Worm (Caenorhabditis elegans) whole organism, young adult: ENCODE measurements around the gene Y39G8B.13.
"Not testable (repeated sequence)": the region's sequence is repeated elsewhere in the genome, so short reads cannot be mapped to it uniquely, and the experiment has no call there.

Source experiments
- D2030.7 ChIP-seq: fragments of 200-800 bp; sonication (Bioruptor generic); IDR thresholded peaks from 2 replicates; pipeline ENCODE4 v1.3.6; 2022; ENCODE audit warnings: missing genetic modification reagents, missing genetic modification characterization, missing compliant biosample characterization
- F10E7.11 ChIP-seq: sonication (generic microtip); optimal IDR thresholded peaks from 2 replicates; lab custom pipeline; 2017; ENCODE audit warnings: mild to moderate bottlenecking, missing genetic modification characterization, moderate library complexity, missing compliant biosample characterization
- F33H1.4 ChIP-seq: fragments of 200-800 bp; sonication (Bioruptor generic); IDR thresholded peaks from 2 replicates; pipeline ENCODE4 v1.3.6; 2022; ENCODE audit warnings: missing genetic modification reagents, missing genetic modification characterization, missing compliant biosample characterization
- F37B4.10 ChIP-seq: fragments of 200-800 bp; sonication (Bioruptor generic); IDR thresholded peaks from 2 replicates; pipeline ENCODE4 v1.3.6; 2022; ENCODE audit warnings: missing genetic modification characterization, missing compliant biosample characterization
- F52B5.7 ChIP-seq: sonication (generic microtip); optimal IDR thresholded peaks from 2 replicates; lab custom pipeline; 2016; ENCODE audit warnings: mild to moderate bottlenecking, missing genetic modification characterization, missing compliant biosample characterization
- K11D2.4 ChIP-seq: fragments of 200-800 bp; sonication (Bioruptor generic); IDR thresholded peaks from 2 replicates; pipeline ENCODE4 v1.3.6; 2022; ENCODE audit warnings: missing genetic modification reagents, missing genetic modification characterization, missing compliant biosample characterization
- T07F8.4 ChIP-seq: sonication (generic microtip); optimal IDR thresholded peaks from 2 replicates; lab custom pipeline; 2016; ENCODE audit warnings: mild to moderate bottlenecking, missing genetic modification characterization, moderate library complexity, missing compliant biosample characterization
- Y79H2A.3 ChIP-seq: fragments of 200-800 bp; sonication (Bioruptor generic); conservative IDR thresholded peaks from 2 replicates; pipeline ENCODE4 v1.3.6; 2022; ENCODE audit warnings: missing genetic modification reagents, missing genetic modification characterization, missing compliant biosample characterization
- attf-3 ChIP-seq: fragments of 200-800 bp; sonication (Bioruptor generic); conservative IDR thresholded peaks from 2 replicates; pipeline ENCODE4 v1.3.6; 2022; ENCODE audit warnings: missing genetic modification reagents, missing genetic modification characterization, missing compliant biosample characterization
- attf-5 ChIP-seq: fragments of 200-800 bp; sonication (Bioruptor generic); optimal IDR thresholded peaks from 2 replicates; lab custom pipeline; 2018; ENCODE audit warnings: mild to moderate bottlenecking, missing genetic modification characterization, missing compliant biosample characterization
- attf-6 ChIP-seq: fragments of 200-800 bp; sonication (Bioruptor generic); IDR thresholded peaks from 2 replicates; pipeline ENCODE4 v1.3.6; 2022; ENCODE audit warnings: missing genetic modification reagents, missing genetic modification characterization, missing compliant biosample characterization
- bed-2 ChIP-seq: fragments of 200-800 bp; sonication (Bioruptor generic); IDR thresholded peaks from 2 replicates; pipeline ENCODE4 v1.3.6; 2022; ENCODE audit warnings: missing genetic modification reagents, missing genetic modification characterization, missing compliant biosample characterization
- cebp-2 ChIP-seq: fragments of 200-800 bp; sonication (Bioruptor generic); IDR thresholded peaks from 2 replicates; pipeline ENCODE4 v1.3.6; 2022; ENCODE audit warnings: missing genetic modification characterization, missing compliant biosample characterization
- ceh-58 ChIP-seq: fragments of 200-800 bp; sonication (Bioruptor generic); IDR thresholded peaks from 2 replicates; pipeline ENCODE4 v1.3.6; 2022; ENCODE audit warnings: missing genetic modification characterization, missing compliant biosample characterization
- egl-18 ChIP-seq: fragments of 200-800 bp; sonication (Bioruptor generic); IDR thresholded peaks from 2 replicates; pipeline ENCODE4 v1.3.6; 2022; ENCODE audit warnings: missing genetic modification reagents, missing genetic modification characterization, missing compliant biosample characterization
- egl-44 ChIP-seq: fragments of 200-800 bp; sonication (Bioruptor generic); IDR thresholded peaks from 2 replicates; pipeline ENCODE4 v1.3.6; 2022; ENCODE audit warnings: missing genetic modification reagents, missing genetic modification characterization, missing compliant biosample characterization
- egrh-3 ChIP-seq: fragments of 200-800 bp; sonication (Bioruptor generic); IDR thresholded peaks from 2 replicates; pipeline ENCODE4 v1.3.6; 2022; ENCODE audit warnings: missing genetic modification reagents, missing genetic modification characterization, missing compliant biosample characterization
- ekl-4 ChIP-seq: fragments of 200-800 bp; sonication (Bioruptor generic); IDR thresholded peaks from 2 replicates; pipeline ENCODE4 v1.3.6; 2022; ENCODE audit warnings: missing genetic modification reagents, missing genetic modification characterization, missing compliant biosample characterization
- ets-4 ChIP-seq: fragments of 200-800 bp; sonication (Bioruptor generic); optimal IDR thresholded peaks from 2 replicates; lab custom pipeline; 2018; ENCODE audit warnings: mild to moderate bottlenecking, missing genetic modification characterization, missing compliant biosample characterization
- hsf-1 ChIP-seq: fragments of 200-800 bp; sonication (Bioruptor generic); IDR thresholded peaks from 2 replicates; pipeline ENCODE4 v1.3.6; 2022; ENCODE audit warnings: missing genetic modification reagents, missing genetic modification characterization, missing compliant biosample characterization
- lag-1 ChIP-seq: fragments of 200-800 bp; sonication (Bioruptor generic); IDR thresholded peaks from 2 replicates; pipeline ENCODE4 v1.3.6; 2022; ENCODE audit warnings: missing genetic modification reagents, missing genetic modification characterization, missing compliant biosample characterization
- let-526 ChIP-seq: fragments of 200-800 bp; sonication (Bioruptor generic); IDR thresholded peaks from 2 replicates; pipeline ENCODE4 v1.3.6; 2022; ENCODE audit warnings: missing genetic modification reagents, missing genetic modification characterization, missing compliant biosample characterization
- lin-26 ChIP-seq: fragments of 200-800 bp; sonication (Bioruptor generic); IDR thresholded peaks from 2 replicates; pipeline ENCODE4 v1.3.6; 2022; ENCODE audit warnings: missing genetic modification reagents, missing genetic modification characterization, missing compliant biosample characterization
- mcd-1 ChIP-seq: fragments of 200-800 bp; sonication (Bioruptor generic); IDR thresholded peaks from 2 replicates; pipeline ENCODE4 v1.3.6; 2022; ENCODE audit warnings: missing genetic modification reagents, missing genetic modification characterization, missing compliant biosample characterization
- nfyb-1 ChIP-seq: fragments of 200-800 bp; sonication (Bioruptor generic); IDR thresholded peaks from 2 replicates; pipeline ENCODE4 v1.3.6; 2022; ENCODE audit warnings: missing genetic modification reagents, missing genetic modification characterization, missing compliant biosample characterization
- nhr-120 ChIP-seq: fragments of 200-800 bp; sonication (Bioruptor generic); IDR thresholded peaks from 2 replicates; pipeline ENCODE4 v1.3.6; 2022; ENCODE audit warnings: missing genetic modification characterization, missing compliant biosample characterization
- rcor-1 ChIP-seq: fragments of 200-800 bp; sonication (Bioruptor generic); IDR thresholded peaks from 2 replicates; pipeline ENCODE4 v1.3.6; 2022; ENCODE audit warnings: missing genetic modification reagents, missing genetic modification characterization, missing compliant biosample characterization
- sea-2 ChIP-seq: fragments of 200-800 bp; sonication (Bioruptor generic); IDR thresholded peaks from 2 replicates; pipeline ENCODE4 v1.3.6; 2022; ENCODE audit warnings: missing genetic modification characterization, missing compliant biosample characterization
- sptf-2 ChIP-seq: fragments of 200-800 bp; sonication (Bioruptor generic); optimal IDR thresholded peaks from 2 replicates; lab custom pipeline; 2018; ENCODE audit warnings: mild to moderate bottlenecking, missing genetic modification characterization, missing compliant biosample characterization
- zfh-2 ChIP-seq: fragments of 200-800 bp; sonication (Bioruptor generic); conservative IDR thresholded peaks from 2 replicates; pipeline ENCODE4 v1.3.6; 2022; ENCODE audit warnings: missing genetic modification reagents, missing genetic modification characterization, missing compliant biosample characterization
- ztf-25 ChIP-seq: fragments of 200-800 bp; sonication (Bioruptor generic); IDR thresholded peaks from 2 replicates; pipeline ENCODE4 v1.3.6; 2022; ENCODE audit warnings: missing genetic modification reagents, missing genetic modification characterization, missing compliant biosample characterization
- ztf-6 ChIP-seq: fragments of 200-800 bp; sonication (Bioruptor generic); IDR thresholded peaks from 2 replicates; pipeline ENCODE4 v1.3.6; 2022; ENCODE audit warnings: missing genetic modification reagents, missing genetic modification characterization, missing compliant biosample characterization

Y39G8B.13 gene

DNA sequence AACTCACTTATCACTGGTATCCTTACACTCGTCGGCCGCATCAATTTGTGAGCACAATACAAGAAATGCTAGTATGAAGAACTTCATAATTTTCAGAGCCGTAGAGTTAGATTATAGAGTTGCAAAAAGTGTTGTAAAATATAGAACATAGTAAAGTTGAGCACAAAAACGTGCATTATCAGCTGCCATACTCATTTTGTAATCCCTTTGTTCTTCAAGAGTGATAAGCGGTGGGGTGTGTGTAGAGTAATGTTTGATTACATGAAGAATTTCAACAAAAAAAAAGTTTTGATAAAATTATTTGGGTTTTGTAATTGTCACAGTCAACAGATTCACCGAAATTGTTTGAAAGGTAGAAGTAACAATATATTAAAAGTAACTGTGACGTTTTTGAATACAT lies at the start of gene Y39G8B.13, which contains the start of gene Y39G8B.10:
TSS of gene Y39G8B.13 (minus strand) at position 125 of the 400 bp plus-strand sequence.
TSS of gene Y39G8B.10 (minus strand) at position 193 of the 400 bp plus-strand sequence.
- TF ChIP-seq egl-18 (GFP tag; lab: Robert Waterston, UW) (no peak), D2030.7 (GFP tag; lab: Robert Waterston, UW) (no peak), ztf-6 (GFP tag; lab: Robert Waterston, UW) (no peak)

DNA sequence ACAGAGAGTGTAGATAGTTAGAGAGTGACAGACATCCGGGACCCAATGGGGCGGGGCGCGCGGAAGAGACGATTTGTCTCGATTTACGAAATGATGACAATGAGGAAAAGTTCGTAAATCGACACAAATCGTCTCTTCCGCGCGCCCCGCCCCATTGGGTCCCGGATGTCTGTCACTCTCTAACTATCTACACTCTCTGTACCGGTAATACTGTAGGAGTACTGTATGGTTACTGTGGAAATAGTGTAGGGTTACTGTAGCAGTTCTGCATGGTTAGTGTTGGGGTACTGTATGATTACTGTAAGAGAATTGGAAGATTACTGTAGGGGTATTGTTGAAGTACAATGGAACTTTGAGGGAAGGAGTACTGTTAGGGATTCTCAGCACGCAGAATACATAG lies 38.4 kb upstream of the Y39G8B.13 start, which contains the start of gene F01D5.10:
TSS of gene F01D5.10 (minus strand) at position 101 of the 400 bp plus-strand sequence.
- TF ChIP-seq cebp-2; T07F8.4 (tag; lab: Kevin White, UChicago); nhr-120 (GFP tag; lab: Robert Waterston, UW): not testable (repeated sequence)

DNA sequence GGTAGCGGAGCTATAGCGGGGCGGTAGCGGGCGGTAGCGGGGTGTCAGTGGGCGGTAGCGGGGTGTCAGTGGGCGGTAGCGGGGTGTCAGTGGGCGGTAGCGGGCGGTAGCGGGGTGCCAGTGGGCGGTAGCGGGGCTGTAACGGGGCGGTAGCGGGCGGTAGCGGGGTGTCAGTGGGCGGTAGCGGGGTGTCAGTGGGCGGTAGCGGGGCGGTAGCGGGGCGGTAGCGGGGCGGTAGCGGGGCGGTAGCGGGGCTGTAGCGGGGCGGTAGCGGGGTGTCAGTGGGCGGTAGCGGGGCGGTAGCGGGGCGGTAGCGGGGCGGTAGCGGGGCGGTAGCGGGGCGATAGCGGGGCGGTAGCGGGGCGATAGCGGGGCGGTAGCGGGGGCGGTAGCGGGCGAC lies 36.8 kb upstream of the Y39G8B.13 start:
- TF ChIP-seq attf-3 (GFP tag; lab: Robert Waterston, UW): peak; percentile 67
- TF ChIP-seq Y79H2A.3 (GFP tag; lab: Robert Waterston, UW): 0 out of 2 replicates have a peak, but pooled peaks have one; percentile 15
- TF ChIP-seq sea-2: peak; percentile 68; the same call in 1 of the 2 replicates
- peak; percentile 13 for TF ChIP-seq ets-4
- 0 out of 2 replicates have a peak, but pooled peaks have one; percentile 43 for TF ChIP-seq lag-1 (GFP tag; lab: Robert Waterston, UW)
- TF ChIP-seq egrh-3 (GFP tag; lab: Robert Waterston, UW): peak; percentile 100
- peak; percentile 81 for TF ChIP-seq ztf-25 (GFP tag; lab: Robert Waterston, UW)
- TF ChIP-seq bed-2 (GFP tag; lab: Robert Waterston, UW): 0 out of 2 replicates have a peak, but pooled peaks have one; percentile 27
- TF ChIP-seq ekl-4 (GFP tag; lab: Robert Waterston, UW): peak; percentile 56
- TF ChIP-seq mcd-1 (GFP tag; lab: Robert Waterston, UW): peak; percentile 61
- TF ChIP-seq lin-26 (GFP tag; lab: Robert Waterston, UW): 0 out of 2 replicates have a peak, but pooled peaks have one; percentile 75
- peak; percentile 2 for TF ChIP-seq F10E7.11 (tag; lab: Kevin White, UChicago)
- TF ChIP-seq cebp-2: peak; percentile 88; the same call in 1 of the 2 replicates
- TF ChIP-seq egl-18 (GFP tag; lab: Robert Waterston, UW): 0 out of 2 replicates have a peak, but pooled peaks have one; percentile 61
- peak; percentile 96 for TF ChIP-seq zfh-2 (GFP tag; lab: Robert Waterston, UW)
- TF ChIP-seq rcor-1 (GFP tag; lab: Robert Waterston, UW): peak; percentile 8; the same call in 1 of the 2 replicates
- TF ChIP-seq F52B5.7: peak; percentile 18
- peak; percentile 45; the same call in 1 of the 2 replicates for TF ChIP-seq egl-44 (GFP tag; lab: Robert Waterston, UW)
- TF ChIP-seq attf-5 (GFP tag; lab: Kevin White, UChicago): peak; percentile 14
- TF ChIP-seq F37B4.10 (GFP tag; lab: Robert Waterston, UW): 0 out of 2 replicates have a peak, but pooled peaks have one; percentile 83
- TF ChIP-seq attf-6 (GFP tag; lab: Robert Waterston, UW): 0 out of 2 replicates have a peak, but pooled peaks have one; percentile 30
- peak; percentile 92; the same call in 1 of the 2 replicates for TF ChIP-seq ceh-58 (GFP tag; lab: Robert Waterston, UW)
- TF ChIP-seq hsf-1 (GFP tag; lab: Robert Waterston, UW): peak; percentile 60; the same call in 1 of the 2 replicates
- 0 out of 2 replicates have a peak, but pooled peaks have one; percentile 9 for TF ChIP-seq nhr-120 (GFP tag; lab: Robert Waterston, UW)
- TF ChIP-seq nfyb-1: 0 out of 2 replicates have a peak, but pooled peaks have one; percentile 27
- TF ChIP-seq let-526 (GFP tag; lab: Robert Waterston, UW): peak; percentile 72; the same call in 1 of the 2 replicates
- TF ChIP-seq K11D2.4 (GFP tag; lab: Robert Waterston, UW): 0 out of 2 replicates have a peak, but pooled peaks have one; percentile 19
- peak; percentile 40; the same call in 1 of the 2 replicates for TF ChIP-seq D2030.7 (GFP tag; lab: Robert Waterston, UW)
- TF ChIP-seq ztf-6 (GFP tag; lab: Robert Waterston, UW): peak; percentile 12; the same call in 1 of the 2 replicates
- TF ChIP-seq F33H1.4 (GFP tag; lab: Robert Waterston, UW): 0 out of 2 replicates have a peak, but pooled peaks have one; percentile 9
- peak; percentile 40 for TF ChIP-seq sptf-2 (GFP tag; lab: Kevin White, UChicago)
